Worm (Caenorhabditis elegans): ENCODE results near the gene eif-3.B.

The eif-3.B gene

ce11 chrII:14813106-14813505 lies 17.9 kb downstream of the eif-3.B start:
- no peak for TF ChIP-seq tlp-1 (tag; optimal IDR thresholded peaks at IDR 0.05)
- no peak for TF ChIP-seq fkh-8 (tag; optimal IDR thresholded peaks at IDR 0.05)
- no peak for TF ChIP-seq nhr-77 (tag; optimal IDR thresholded peaks at IDR 0.05)
- peak in 1 of 2 experiments; percentile 23 for TF ChIP-seq lsy-2 (tag; optimal IDR thresholded peaks at IDR 0.05)
- TF ChIP-seq nhr-28 (tag; optimal IDR thresholded peaks at IDR 0.05): no peak
- TF ChIP-seq aha-1 (tag; optimal IDR thresholded peaks at IDR 0.05): no peak
- no peak for TF ChIP-seq lin-35 (GFP tag; optimal IDR thresholded peaks at IDR 0.05)
- TF ChIP-seq C34B4.2 (tag; optimal IDR thresholded peaks at IDR 0.05): no peak

DNA sequence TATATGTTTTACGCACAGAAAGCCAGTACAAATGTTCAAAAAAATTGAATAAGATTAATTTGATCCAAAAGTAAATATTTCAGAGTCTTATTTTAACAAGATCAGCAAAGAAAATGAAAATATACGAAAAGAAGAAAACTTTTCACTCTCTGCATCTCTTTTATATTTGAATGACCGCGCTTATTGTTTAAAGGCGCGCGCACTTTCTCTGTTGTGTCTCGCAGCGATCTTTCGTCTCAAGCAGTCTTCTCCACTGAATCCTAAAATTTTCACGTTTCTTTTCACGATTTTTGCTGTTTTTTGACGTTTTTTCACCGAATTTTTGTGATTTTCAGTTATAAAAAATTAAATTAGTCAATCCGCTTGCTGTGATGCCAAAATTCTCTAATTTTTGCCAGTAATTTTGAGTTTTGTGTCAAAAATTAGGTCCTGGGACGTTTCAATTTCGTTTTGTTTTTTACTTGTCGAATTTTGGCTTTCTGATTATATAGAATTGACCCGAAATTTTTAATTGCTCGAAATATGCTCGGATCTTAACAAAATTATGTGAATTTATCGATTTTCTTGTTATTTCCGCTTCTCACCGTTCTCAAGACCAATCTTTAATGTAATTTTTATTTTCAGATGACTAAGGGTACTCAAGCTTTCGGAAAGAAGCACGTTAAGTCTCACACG lies 19.8 kb downstream of the eif-3.B start, which contains the start of gene W01D2.1:
Gene W01D2.1 (plus strand): TSS at position 625 of the 675 bp plus-strand sequence.
- TF ChIP-seq hpl-2 (GFP tag; optimal IDR thresholded peaks at IDR 0.05) (no peak), C04F5.9 (tag; optimal IDR thresholded peaks at IDR 0.05) (no peak), alr-1 (tag; optimal IDR thresholded peaks at IDR 0.05; ENCODE audit: borderline replicate concordance) (no peak), lin-14 (GFP tag; optimal IDR thresholded peaks at IDR 0.05) (peak; percentile 63), fkh-8 (tag; optimal IDR thresholded peaks at IDR 0.05) (peak; percentile 73), nhr-77 (tag; optimal IDR thresholded peaks at IDR 0.05) (peak; percentile 88), blmp-1 (tag; optimal IDR thresholded peaks at IDR 0.05) (peak; percentile 80), pqm-1 (tag; optimal IDR thresholded peaks at IDR 0.05) (no peak), xbp-1 (tag; optimal IDR thresholded peaks at IDR 0.05) (peak; percentile 66), rnt-1 (tag; optimal IDR thresholded peaks at IDR 0.05) (peak; percentile 79), tbx-2 (tag; optimal IDR thresholded peaks at IDR 0.05) (peak; percentile 58), fkh-4 (tag; optimal IDR thresholded peaks at IDR 0.05; ENCODE audit: borderline replicate concordance) (no peak), irx-1 (tag; optimal IDR thresholded peaks at IDR 0.05) (peak; percentile 26), lin-15B (tag; optimal IDR thresholded peaks at IDR 0.05) (peak; percentile 61), unc-30 (tag; optimal IDR thresholded peaks at IDR 0.05) (no peak), jun-1 (tag; optimal IDR thresholded peaks at IDR 0.05) (peak; percentile 29), lin-39 (tag; optimal IDR thresholded peaks at IDR 0.05) (peak; percentile 32), ceh-82 (tag; optimal IDR thresholded peaks at IDR 0.05) (peak in 2 of 3 experiments; percentile 48 to 83), nhr-90 (tag; optimal IDR thresholded peaks at IDR 0.05; ENCODE audit: poor library complexity) (peak; percentile 54), pax-3 (tag; optimal IDR thresholded peaks at IDR 0.05) (no peak), elt-2 (tag; optimal IDR thresholded peaks at IDR 0.05) (no peak), mab-9 (GFP tag; IDR thresholded peaks at IDR 0.05) (no peak), ces-1 (GFP tag; optimal IDR thresholded peaks at IDR 0.05) (no peak), efl-1 (optimal IDR thresholded peaks at IDR 0.05) (peak; percentile 71 to 93), efl-1 (GFP tag; optimal IDR thresholded peaks at IDR 0.05 in 1 of 2) (peak; percentile 92 to 99), dsc-1 (tag; optimal IDR thresholded peaks at IDR 0.05) (peak; percentile 41), skn-1 (tag; optimal IDR thresholded peaks at IDR 0.05) (peak; percentile 84), nhr-11 (tag; optimal IDR thresholded peaks at IDR 0.05) (no peak), snpc-4 (tag; optimal IDR thresholded peaks at IDR 0.05) (peak; percentile 75), fkh-10 (GFP tag; optimal IDR thresholded peaks at IDR 0.05) (peak; percentile 28), isw-1 (GFP tag; IDR thresholded peaks at IDR 0.05) (peak; percentile 64), ceh-63 (GFP tag; optimal IDR thresholded peaks at IDR 0.05) (no peak), ceh-88 (GFP tag; IDR thresholded peaks at IDR 0.05) (no peak), lin-13 (GFP tag; optimal IDR thresholded peaks at IDR 0.05) (peak; percentile 62), unc-86 (tag; optimal IDR thresholded peaks at IDR 0.05) (peak; percentile 17), C16A3.4 (tag; optimal IDR thresholded peaks at IDR 0.05) (peak; percentile 78), ztf-11 (tag; optimal IDR thresholded peaks at IDR 0.05) (no peak), zip-4 (GFP tag; optimal IDR thresholded peaks at IDR 0.05) (no peak), sptf-1 (tag; optimal IDR thresholded peaks at IDR 0.05) (no peak), nhr-76 (tag; optimal IDR thresholded peaks at IDR 0.05) (no peak), tlp-1 (tag; optimal IDR thresholded peaks at IDR 0.05) (no peak), Y116A8C.19 (tag; optimal IDR thresholded peaks at IDR 0.05; ENCODE audit: borderline replicate concordance) (no peak), F16B12.6 (tag; optimal IDR thresholded peaks at IDR 0.05) (peak; percentile 49), fos-1 (tag; optimal IDR thresholded peaks at IDR 0.05) (peak; percentile 62), zag-1 (tag; optimal IDR thresholded peaks at IDR 0.05) (no peak), nhr-19 (GFP tag; conservative IDR thresholded peaks at IDR 0.05) (peak; percentile 66)
